Fruit fly (Drosophila melanogaster): ENCODE measurements around the gene CG3982.

- TF ChIP-seq da (GFP tag; optimal IDR thresholded peaks at IDR 0.05) (no peak), CG9609 (GFP tag; optimal IDR thresholded peaks at IDR 0.05) (no peak), CG2889 (GFP tag; IDR thresholded peaks at IDR 0.05) (no peak), bcd (GFP tag; optimal IDR thresholded peaks at IDR 0.05) (no peak), sim (GFP tag; IDR thresholded peaks at IDR 0.05) (no peak), CG1792 (GFP tag; optimal IDR thresholded peaks at IDR 0.05) (no peak), fd102C (GFP tag; optimal IDR thresholded peaks at IDR 0.05) (no peak)
These were observed 32.6 kb downstream of the CG3982 start for dm6 chr3L:9384445-9385079.

All from whole organism, embryonic.